Fruit fly (Drosophila melanogaster): ENCODE data around the gene TTLL6B.

DNA sequence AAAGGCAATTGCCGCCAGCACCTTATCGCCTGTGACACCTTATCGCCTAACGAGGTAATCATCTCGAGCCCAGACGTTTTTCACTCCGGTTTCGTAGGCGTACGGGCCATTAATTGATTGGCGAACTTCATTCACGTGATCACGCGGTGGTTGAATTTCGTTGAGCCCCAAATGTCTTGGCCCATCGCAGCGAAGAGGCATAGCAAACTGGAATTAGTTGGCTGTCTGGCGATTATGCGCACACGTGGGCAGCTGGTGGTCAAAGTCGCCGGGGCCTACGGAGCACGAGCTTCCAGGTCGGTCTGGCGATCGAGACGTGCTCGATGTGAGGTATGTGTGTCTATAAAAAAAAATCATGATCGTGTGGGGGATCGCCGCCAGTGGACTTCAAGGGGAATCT lies 42.3 kb upstream of the TTLL6B start:
- no peak for TF ChIP-seq Pif1A (GFP tag; optimal IDR thresholded peaks at IDR 0.05)
- no peak for TF ChIP-seq Pif1B (GFP tag; optimal IDR thresholded peaks at IDR 0.05)
- TF ChIP-seq CG17806 (tag; optimal IDR thresholded peaks at IDR 0.05), result no peak
- no peak for TF ChIP-seq CG10348 (GFP tag; IDR thresholded peaks at IDR 0.05)
- TF ChIP-seq EcR (GFP tag; optimal IDR thresholded peaks at IDR 0.05), result no peak
- no peak for TF ChIP-seq CG32121 (GFP tag; IDR thresholded peaks at IDR 0.05)
- no peak for TF ChIP-seq CG12605 (GFP tag; IDR thresholded peaks at IDR 0.05)
- no peak for TF ChIP-seq CG34367 (tag; optimal IDR thresholded peaks at IDR 0.05)
- no peak for TF ChIP-seq rn (GFP tag; IDR thresholded peaks at IDR 0.05)
- TF ChIP-seq CG8301 (tag; optimal IDR thresholded peaks at IDR 0.05), result no peak
- no peak for TF ChIP-seq CG14655 (GFP tag; optimal IDR thresholded peaks at IDR 0.05)
- TF ChIP-seq CG8159 (tag; optimal IDR thresholded peaks at IDR 0.05), result no peak
